Worm (Caenorhabditis elegans): ENCODE measurements around the gene fbxa-210.

DNA sequence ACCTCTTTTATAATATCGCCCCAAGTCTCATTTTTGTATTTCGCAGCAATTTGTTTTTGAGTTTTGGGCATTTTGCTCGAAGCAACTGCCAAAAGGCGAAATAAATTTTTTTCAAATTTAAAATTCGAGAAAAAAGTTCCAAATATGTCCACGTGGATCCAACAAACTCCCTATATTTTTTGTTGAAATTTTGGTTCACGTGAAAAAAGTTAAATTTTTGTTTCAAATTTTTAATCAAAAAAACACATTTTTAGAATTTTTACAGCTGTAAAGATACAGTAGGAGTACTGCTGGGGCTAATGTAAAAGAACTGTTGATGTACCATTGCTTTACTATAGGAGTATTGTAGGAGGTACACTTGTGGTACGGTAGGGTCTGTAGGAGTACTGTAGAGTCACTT lies 42.0 kb downstream of the fbxa-210 start, which contains the start of gene C14A6.6:
- TF ChIP-seq dve-1 (tag; optimal IDR thresholded peaks at IDR 0.05; ENCODE audit: insufficient read depth), result no peak
- TF ChIP-seq zag-1 (tag; optimal IDR thresholded peaks at IDR 0.05), result no peak
- no peak for TF ChIP-seq ces-1 (GFP tag; optimal IDR thresholded peaks at IDR 0.05)
- no peak for TF ChIP-seq egl-27 (tag; optimal IDR thresholded peaks at IDR 0.05)
- TF ChIP-seq egl-43 (GFP tag; IDR thresholded peaks at IDR 0.05), result no peak
- TF ChIP-seq T26A8.4 (GFP tag; IDR thresholded peaks at IDR 0.05), result no peak
- no peak for TF ChIP-seq ama-1 (optimal IDR thresholded peaks at IDR 0.05)
- no peak for TF ChIP-seq F49E8.2 (tag; optimal IDR thresholded peaks at IDR 0.05; ENCODE audit: borderline replicate concordance)
- TF ChIP-seq nhr-237 (tag; optimal IDR thresholded peaks at IDR 0.05), result no peak
- no peak for TF ChIP-seq dmd-6 (GFP tag; IDR thresholded peaks at IDR 0.05)
- no peak for TF ChIP-seq lsy-2 (tag; optimal IDR thresholded peaks at IDR 0.05)
